Worm (Caenorhabditis elegans): ENCODE results near the gene F39D8.3.

Gene F39D8.3

ce11 chrX:15420671-15421070 is at the start of gene F39D8.3:
F39D8.3 (plus strand) TSS chrX:15420971.
- TF ChIP-seq blmp-1 (tag; optimal IDR thresholded peaks at IDR 0.05) = peak; percentile 25
- no peak for TF ChIP-seq mab-9 (GFP tag; IDR thresholded peaks at IDR 0.05)
- TF ChIP-seq fos-1 (tag; optimal IDR thresholded peaks at IDR 0.05) = no peak

- TF ChIP-seq pag-3 (tag; optimal IDR thresholded peaks at IDR 0.05; ENCODE audit: borderline replicate concordance, insufficient read depth) = no peak
- TF ChIP-seq Y116A8C.19 (tag; optimal IDR thresholded peaks at IDR 0.05; ENCODE audit: borderline replicate concordance) = no peak
- TF ChIP-seq egl-27 (tag; optimal IDR thresholded peaks at IDR 0.05) = no peak
- TF ChIP-seq efl-1 (optimal IDR thresholded peaks at IDR 0.05) = no peak
- peak in 1 of 2 experiments; percentile 68 for TF ChIP-seq efl-1 (GFP tag; optimal IDR thresholded peaks at IDR 0.05 in 1 of 2)
- TF ChIP-seq skn-1 (tag; optimal IDR thresholded peaks at IDR 0.05) = no peak
- no peak for TF ChIP-seq nhr-47 (tag; optimal IDR thresholded peaks at IDR 0.05)
- TF ChIP-seq nhr-76 (tag; optimal IDR thresholded peaks at IDR 0.05) = no peak
Measured at ce11 chrX:15372772-15373171, 48.0 kb upstream of the F39D8.3 start.

ce11 chrX:15373415-15374048 is 47.2 kb upstream of the F39D8.3 start:
- TF ChIP-seq lin-35 (GFP tag; optimal IDR thresholded peaks at IDR 0.05) (peak; percentile 28 to 30), hlh-17 (GFP tag; optimal IDR thresholded peaks at IDR 0.05; ENCODE audit: borderline replicate concordance) (no peak), unc-30 (tag; optimal IDR thresholded peaks at IDR 0.05) (no peak), ets-5 (GFP tag; IDR thresholded peaks at IDR 0.05) (no peak), alr-1 (tag; optimal IDR thresholded peaks at IDR 0.05; ENCODE audit: borderline replicate concordance) (no peak), nhr-85 (tag) (peak; percentile 88), fkh-8 (tag; optimal IDR thresholded peaks at IDR 0.05) (peak; percentile 74), rnt-1 (tag; optimal IDR thresholded peaks at IDR 0.05) (peak; percentile 7), dsc-1 (tag; optimal IDR thresholded peaks at IDR 0.05) (peak; percentile 36), grh-1 (GFP tag; IDR thresholded peaks at IDR 0.05) (no peak), Y116A8C.19 (tag; optimal IDR thresholded peaks at IDR 0.05; ENCODE audit: borderline replicate concordance) (no peak), ztf-4 (tag; optimal IDR thresholded peaks at IDR 0.05) (no peak), pqm-1 (tag; optimal IDR thresholded peaks at IDR 0.05) (no peak), nhr-20 (tag; optimal IDR thresholded peaks at IDR 0.05) (peak; percentile 82), mep-1 (tag; optimal IDR thresholded peaks at IDR 0.05) (no peak), tbx-2 (tag; optimal IDR thresholded peaks at IDR 0.05) (peak; percentile 64), zip-4 (GFP tag; optimal IDR thresholded peaks at IDR 0.05) (no peak), aly-2 (tag; optimal IDR thresholded peaks at IDR 0.05) (no peak), sup-37 (GFP tag; optimal IDR thresholded peaks at IDR 0.05) (no peak), ztf-11 (tag; optimal IDR thresholded peaks at IDR 0.05) (no peak), fos-1 (tag; optimal IDR thresholded peaks at IDR 0.05) (no peak), ceh-82 (tag; optimal IDR thresholded peaks at IDR 0.05) (peak in 2 of 3 experiments; percentile 2 to 48), snu-23 (GFP tag; optimal IDR thresholded peaks at IDR 0.05) (peak; percentile 29), sox-4 (tag; optimal IDR thresholded peaks at IDR 0.05) (no peak), xbp-1 (tag; optimal IDR thresholded peaks at IDR 0.05) (peak; percentile 8), swsn-7 (tag; optimal IDR thresholded peaks at IDR 0.05) (peak; percentile 46), lin-39 (tag; optimal IDR thresholded peaks at IDR 0.05) (no peak), elt-2 (tag; optimal IDR thresholded peaks at IDR 0.05) (peak; percentile 62), blmp-1 (tag; optimal IDR thresholded peaks at IDR 0.05) (peak; percentile 50), fkh-10 (GFP tag; optimal IDR thresholded peaks at IDR 0.05) (peak; percentile 36), nhr-77 (tag; optimal IDR thresholded peaks at IDR 0.05) (peak; percentile 33), nhr-47 (tag; optimal IDR thresholded peaks at IDR 0.05) (peak; percentile 58), ces-1 (GFP tag; optimal IDR thresholded peaks at IDR 0.05) (no peak), elt-3 (tag; optimal IDR thresholded peaks at IDR 0.05) (peak in 5 of 6 experiments; percentile 3 to 87 (median 18)), lin-13 (GFP tag; optimal IDR thresholded peaks at IDR 0.05) (no peak), efl-3 (GFP tag; optimal IDR thresholded peaks at IDR 0.05) (no peak), snpc-4 (tag; optimal IDR thresholded peaks at IDR 0.05) (peak; percentile 3), isw-1 (GFP tag; IDR thresholded peaks at IDR 0.05) (peak; percentile 17; the same call in 1 of the 2 replicates), ceh-8 (GFP tag; optimal IDR thresholded peaks at IDR 0.05) (no peak), efl-1 (optimal IDR thresholded peaks at IDR 0.05) (no peak), efl-1 (GFP tag; optimal IDR thresholded peaks at IDR 0.05 in 1 of 2) (no peak), nhr-71 (tag; optimal IDR thresholded peaks at IDR 0.05) (peak; percentile 54)
